Worm (Caenorhabditis elegans) whole organism, early embryonic: ENCODE data around the gene ect-2.

Experiments used
- F13C5.2 ChIP-seq: sonication (generic microtip); optimal IDR thresholded peaks from 2 replicates; lab custom pipeline; 2017; ENCODE audit warnings: mild to moderate bottlenecking, missing genetic modification characterization, inconsistent platforms, missing compliant biosample characterization
- ama-1 ChIP-seq: fragments of 150-350 bp; optimal IDR thresholded peaks from 2 replicates; lab custom pipeline; 2014
- ceh-13 ChIP-seq: fragments of 200-800 bp; sonication (Bioruptor generic); optimal IDR thresholded peaks from 2 replicates; lab custom pipeline; 2018; ENCODE audit warnings: mild to moderate bottlenecking, missing genetic modification characterization, missing compliant biosample characterization
- ceh-36 ChIP-seq: sonication (generic microtip); optimal IDR thresholded peaks from 2 replicates; lab custom pipeline; 2016; ENCODE audit warnings: missing genetic modification characterization, inconsistent platforms, missing compliant biosample characterization
- ets-7 ChIP-seq: sonication (generic microtip); optimal IDR thresholded peaks from 2 replicates; lab custom pipeline; 2016; ENCODE audit warnings: missing genotype, missing genetic modification characterization, missing compliant biosample characterization
- flt-1 ChIP-seq: fragments of 200-800 bp; sonication (Bioruptor generic); IDR thresholded peaks from 2 replicates; pipeline ENCODE4 v1.3.6; 2022; ENCODE audit warnings: missing genetic modification characterization, missing compliant biosample characterization
- hmg-4 ChIP-seq: fragments of 200-800 bp; sonication (Bioruptor generic); optimal IDR thresholded peaks from 2 replicates; lab custom pipeline; 2018; ENCODE audit warnings: mild to moderate bottlenecking, missing genetic modification characterization, missing compliant biosample characterization
- hnd-1 ChIP-seq: sonication (generic microtip); optimal IDR thresholded peaks from 2 replicates; lab custom pipeline; 2016; ENCODE audit warnings: missing genetic modification characterization, missing compliant biosample characterization
- scrt-1 ChIP-seq: fragments of 200-800 bp; sonication (Bioruptor generic); IDR thresholded peaks from 2 replicates; pipeline ENCODE4 v1.3.6; 2022; ENCODE audit warnings: missing genetic modification characterization, missing compliant biosample characterization
- sea-1 ChIP-seq: fragments of 200-800 bp; sonication (Bioruptor generic); conservative IDR thresholded peaks from 2 replicates; pipeline ENCODE4 v1.3.6; 2022; ENCODE audit warnings: missing genetic modification characterization, missing compliant biosample characterization
- tbx-11 ChIP-seq: fragments of 200-800 bp; sonication (Bioruptor generic); IDR thresholded peaks from 2 replicates; pipeline ENCODE4 v1.3.6; 2022; ENCODE audit warnings: missing genetic modification characterization, missing compliant biosample characterization
- tbx-37 ChIP-seq: fragments of 200-800 bp; sonication (Bioruptor generic); conservative IDR thresholded peaks from 2 replicates; pipeline ENCODE4 v1.3.6; 2022; ENCODE audit warnings: missing genetic modification reagents, missing genetic modification characterization, missing compliant biosample characterization

DNA sequence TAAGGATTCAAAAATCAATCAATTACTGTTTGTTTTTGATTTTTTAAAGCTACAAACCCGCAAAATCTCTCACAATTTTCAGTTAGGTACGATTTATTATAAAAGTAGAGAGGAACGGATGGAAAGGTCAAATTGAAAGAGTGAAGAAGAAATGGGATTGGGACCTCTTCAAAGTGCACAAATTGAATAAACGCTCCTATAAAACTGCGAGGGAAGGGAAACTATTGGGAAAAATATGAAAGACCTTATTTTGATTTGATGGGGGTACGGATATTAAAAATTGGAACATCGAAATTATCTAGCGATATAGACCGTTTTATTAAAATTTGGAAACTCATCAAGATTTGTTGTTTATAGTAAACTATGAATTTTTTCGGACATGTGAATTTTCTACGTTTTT, 17.0 kb downstream of the ect-2 start:
- TF ChIP-seq ama-1 (no peak), flt-1 (GFP tag; lab: Robert Waterston, UW) (no peak), hmg-4 (GFP tag; lab: Kevin White, UChicago) (no peak), ceh-13 (GFP tag; lab: Kevin White, UChicago) (no peak), hnd-1 (no peak), sea-1 (no peak), scrt-1 (GFP tag; lab: Robert Waterston, UW) (no peak), tbx-11 (GFP tag; lab: Robert Waterston, UW) (no peak), ets-7 (tag; lab: Kevin White, UChicago) (no peak), tbx-37 (GFP tag; lab: Robert Waterston, UW) (no peak), F13C5.2 (tag; lab: Kevin White, UChicago) (no peak), ceh-36 (tag; lab: Kevin White, UChicago) (no peak)
